Worm (Caenorhabditis elegans): ENCODE measurements around the gene gen-1.
A peak's percentile ranks its signal among the peaks of the same experiment; 100 is the strongest.

Gene gen-1

ce11 chrIII:6198378-6199234 lies 49.4 kb downstream of the gen-1 start, which contains the start of the genes C23G10.7 and rpn-2:
Gene C23G10.7, minus strand, starts transcription at chrIII:6198414.
Gene rpn-2, plus strand, starts transcription at chrIII:6199184.
- TF ChIP-seq tbx-37 (GFP tag; conservative IDR thresholded peaks at IDR 0.05) (no peak), F13C5.2 (tag; optimal IDR thresholded peaks at IDR 0.05) (peak; percentile 2), scrt-1 (GFP tag; IDR thresholded peaks at IDR 0.05) (0 out of 2 replicates have a peak, but pooled peaks have one; percentile 17)

Measured in whole organism, early embryonic.